Fruit fly (Drosophila melanogaster): Measurements from ENCODE around the gene CG31538.

The CG31538 gene

DNA sequence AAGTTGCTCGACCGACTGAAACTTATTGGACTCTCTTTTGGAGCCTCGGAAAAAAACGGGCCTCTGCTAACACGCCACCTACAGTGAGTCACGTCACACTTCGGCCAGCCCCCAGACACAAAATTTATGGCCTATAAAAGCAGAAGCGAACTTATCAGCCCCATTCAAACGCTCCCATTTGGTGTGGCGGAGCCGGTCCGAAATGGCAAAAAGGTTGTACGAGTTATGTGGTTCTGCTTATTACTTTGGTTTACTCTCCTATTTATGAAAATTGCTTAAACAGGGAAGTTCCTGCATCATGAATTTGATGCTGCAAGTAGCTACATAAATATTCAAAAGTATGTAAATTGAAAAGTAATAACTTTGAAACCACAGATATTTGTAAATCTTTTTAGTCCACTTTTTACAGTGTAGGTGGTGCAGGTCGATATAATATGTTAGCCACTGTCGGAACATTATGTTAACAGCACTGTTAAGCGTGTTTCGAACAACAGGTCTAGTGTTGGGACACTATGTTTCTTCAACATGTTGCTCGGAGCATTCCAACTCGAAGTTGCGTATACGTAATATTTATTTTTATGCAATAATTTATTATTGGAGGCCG is 5.8 kb upstream of the CG31538 start:
- no peak for TF ChIP-seq sage (GFP tag; optimal IDR thresholded peaks at IDR 0.05)
- no peak for TF ChIP-seq Dfd (GFP tag; optimal IDR thresholded peaks at IDR 0.05)
- TF ChIP-seq ey (GFP tag; optimal IDR thresholded peaks at IDR 0.05), result peak; percentile 91
- peak; percentile 85 for TF ChIP-seq br (GFP tag; optimal IDR thresholded peaks at IDR 0.05)
- no peak for TF ChIP-seq CrebA (GFP tag; optimal IDR thresholded peaks at IDR 0.05; ENCODE audit: borderline replicate concordance)
- no peak for TF ChIP-seq dl (GFP tag; optimal IDR thresholded peaks at IDR 0.05; ENCODE audit: insufficient read depth in 1 of 2, partially characterized antibody in 2 of 2)
- TF ChIP-seq OdsH (GFP tag; optimal IDR thresholded peaks at IDR 0.05), result peak; percentile 78
- TF ChIP-seq Dif (GFP tag; optimal IDR thresholded peaks at IDR 0.05; ENCODE audit: partially characterized antibody), result no peak
- TF ChIP-seq rgr (GFP tag; optimal IDR thresholded peaks at IDR 0.05), result peak; percentile 85
- peak; percentile 87 for TF ChIP-seq woc (GFP tag; optimal IDR thresholded peaks at IDR 0.05)
- peak; percentile 86 for TF ChIP-seq psq (GFP tag; optimal IDR thresholded peaks at IDR 0.05)
- TF ChIP-seq Myc (optimal IDR thresholded peaks at IDR 0.05), result no peak
- TF ChIP-seq Hnf4 (GFP tag; optimal IDR thresholded peaks at IDR 0.05), result peak; percentile 74
- TF ChIP-seq brk (GFP tag; optimal IDR thresholded peaks at IDR 0.05), result peak; percentile 9
- no peak for TF ChIP-seq lola (GFP tag; optimal IDR thresholded peaks at IDR 0.05)
- no peak for TF ChIP-seq dsf (GFP tag; optimal IDR thresholded peaks at IDR 0.05; ENCODE audit: borderline replicate concordance)
- no peak for TF ChIP-seq Abd-B (GFP tag; optimal IDR thresholded peaks at IDR 0.05)
- TF ChIP-seq Hr83 (GFP tag; optimal IDR thresholded peaks at IDR 0.05; ENCODE audit: poor library complexity, severe bottlenecking), result no peak
- no peak for TF ChIP-seq Rel (GFP tag; optimal IDR thresholded peaks at IDR 0.05)
- peak; percentile 26 for TF ChIP-seq Rel (tag; optimal IDR thresholded peaks at IDR 0.05)
- peak; percentile 19 for TF ChIP-seq CG32264 (GFP tag; optimal IDR thresholded peaks at IDR 0.05)
- no peak for TF ChIP-seq Hr78 (GFP tag; optimal IDR thresholded peaks at IDR 0.05)
- TF ChIP-seq pan (optimal IDR thresholded peaks at IDR 0.05), result no peak
- TF ChIP-seq HLH106 (tag; optimal IDR thresholded peaks at IDR 0.05), result peak; percentile 87
- TF ChIP-seq Vsx2 (GFP tag; optimal IDR thresholded peaks at IDR 0.05; ENCODE audit: partially characterized antibody), result no peak
- peak; percentile 69 for TF ChIP-seq Jra (GFP tag; optimal IDR thresholded peaks at IDR 0.05)
- TF ChIP-seq h (GFP tag; optimal IDR thresholded peaks at IDR 0.05), result peak; percentile 89
- peak; percentile 58 for TF ChIP-seq tai (GFP tag; optimal IDR thresholded peaks at IDR 0.05)
- peak; percentile 88 for TF ChIP-seq sv (GFP tag; optimal IDR thresholded peaks at IDR 0.05)
- TF ChIP-seq dmrt93B (GFP tag; optimal IDR thresholded peaks at IDR 0.05), result peak; percentile 80
- TF ChIP-seq fru (GFP tag; optimal IDR thresholded peaks at IDR 0.05), result peak; percentile 93
- no peak for TF ChIP-seq N (GFP tag; optimal IDR thresholded peaks at IDR 0.05)
- peak; percentile 57 for TF ChIP-seq CG9705 (GFP tag; optimal IDR thresholded peaks at IDR 0.05)
- peak; percentile 27 for TF ChIP-seq Mio (GFP tag; optimal IDR thresholded peaks at IDR 0.05)
- no peak for TF ChIP-seq GATAd (GFP tag; optimal IDR thresholded peaks at IDR 0.05)
- TF ChIP-seq usp (GFP tag; optimal IDR thresholded peaks at IDR 0.05), result no peak
- peak; percentile 83 for TF ChIP-seq Sp1 (GFP tag; optimal IDR thresholded peaks at IDR 0.05)
- TF ChIP-seq foxo (GFP tag; optimal IDR thresholded peaks at IDR 0.05), result peak in 1 of 2 experiments; percentile 90
- no peak for TF ChIP-seq jim (GFP tag; optimal IDR thresholded peaks at IDR 0.05)

DNA sequence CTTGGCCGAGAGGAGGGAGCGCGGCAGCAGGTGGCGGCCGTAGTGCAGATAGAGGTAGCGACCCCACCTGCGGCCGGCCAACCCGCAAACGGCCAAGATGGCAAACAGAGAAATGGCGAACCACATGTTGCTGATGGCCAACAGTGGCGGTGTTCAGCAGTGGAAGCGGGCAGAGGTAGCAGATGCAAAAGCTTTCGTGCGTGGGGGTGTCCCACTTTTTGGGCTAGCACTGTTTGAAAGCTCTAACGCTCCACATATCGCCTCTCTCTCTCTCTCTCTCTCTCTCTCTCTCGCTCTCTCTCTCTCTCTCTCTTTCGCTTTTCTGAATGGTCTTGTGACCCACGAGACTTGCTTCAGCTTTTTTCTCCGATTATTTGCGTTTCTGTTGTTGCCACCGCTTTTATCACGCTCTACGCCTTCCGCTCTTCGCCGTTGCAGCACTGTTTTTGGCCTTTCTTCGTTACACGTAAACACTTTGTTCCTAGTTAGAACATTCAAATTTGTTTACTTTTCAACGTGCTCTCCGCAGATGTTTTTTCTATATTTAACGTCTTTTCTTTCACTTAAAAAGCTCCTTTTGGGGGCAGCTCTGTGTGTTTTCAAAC is 5.2 kb upstream of the CG31538 start:
- TF ChIP-seq OdsH (GFP tag; optimal IDR thresholded peaks at IDR 0.05) (peak; percentile 27), woc (GFP tag; optimal IDR thresholded peaks at IDR 0.05) (no peak), Jra (GFP tag; optimal IDR thresholded peaks at IDR 0.05) (no peak), Hr83 (GFP tag; optimal IDR thresholded peaks at IDR 0.05; ENCODE audit: poor library complexity, severe bottlenecking) (peak; percentile 89), Dfd (GFP tag; optimal IDR thresholded peaks at IDR 0.05) (no peak), HLH106 (tag; optimal IDR thresholded peaks at IDR 0.05) (no peak), Hnf4 (GFP tag; optimal IDR thresholded peaks at IDR 0.05) (no peak), sv (GFP tag; optimal IDR thresholded peaks at IDR 0.05) (no peak), Sp1 (GFP tag; optimal IDR thresholded peaks at IDR 0.05) (no peak), psq (GFP tag; optimal IDR thresholded peaks at IDR 0.05) (peak; percentile 89), Dif (GFP tag; optimal IDR thresholded peaks at IDR 0.05; ENCODE audit: partially characterized antibody) (peak; percentile 96), fru (GFP tag; optimal IDR thresholded peaks at IDR 0.05) (peak; percentile 27), lola (GFP tag; optimal IDR thresholded peaks at IDR 0.05) (no peak), rgr (GFP tag; optimal IDR thresholded peaks at IDR 0.05) (peak; percentile 59), CG32264 (GFP tag; optimal IDR thresholded peaks at IDR 0.05) (no peak), Myc (optimal IDR thresholded peaks at IDR 0.05) (peak; percentile 8), sage (GFP tag; optimal IDR thresholded peaks at IDR 0.05) (no peak), brk (GFP tag; optimal IDR thresholded peaks at IDR 0.05) (no peak), GATAd (GFP tag; optimal IDR thresholded peaks at IDR 0.05) (no peak), tai (GFP tag; optimal IDR thresholded peaks at IDR 0.05) (no peak), dl (GFP tag; optimal IDR thresholded peaks at IDR 0.05; ENCODE audit: insufficient read depth in 1 of 2, partially characterized antibody in 2 of 2) (peak; percentile 90 to 94), dmrt93B (GFP tag; optimal IDR thresholded peaks at IDR 0.05) (no peak), Hr78 (GFP tag; optimal IDR thresholded peaks at IDR 0.05) (no peak), N (GFP tag; optimal IDR thresholded peaks at IDR 0.05) (no peak), usp (GFP tag; optimal IDR thresholded peaks at IDR 0.05) (no peak), foxo (GFP tag; optimal IDR thresholded peaks at IDR 0.05) (peak in 1 of 2 experiments; percentile 20), pan (optimal IDR thresholded peaks at IDR 0.05) (no peak), h (GFP tag; optimal IDR thresholded peaks at IDR 0.05) (peak; percentile 48), CrebA (GFP tag; optimal IDR thresholded peaks at IDR 0.05; ENCODE audit: borderline replicate concordance) (peak; percentile 40), Vsx2 (GFP tag; optimal IDR thresholded peaks at IDR 0.05; ENCODE audit: partially characterized antibody) (peak; percentile 66), ey (GFP tag; optimal IDR thresholded peaks at IDR 0.05) (no peak), dsf (GFP tag; optimal IDR thresholded peaks at IDR 0.05; ENCODE audit: borderline replicate concordance) (no peak), jim (GFP tag; optimal IDR thresholded peaks at IDR 0.05) (peak; percentile 21), Mio (GFP tag; optimal IDR thresholded peaks at IDR 0.05) (no peak), CG9705 (GFP tag; optimal IDR thresholded peaks at IDR 0.05) (no peak), Rel (GFP tag; optimal IDR thresholded peaks at IDR 0.05) (peak; percentile 19), Rel (tag; optimal IDR thresholded peaks at IDR 0.05) (peak; percentile 54), br (GFP tag; optimal IDR thresholded peaks at IDR 0.05) (peak; percentile 20), Abd-B (GFP tag; optimal IDR thresholded peaks at IDR 0.05) (no peak)

Data from whole organism, wandering third instar larva.